Worm (Caenorhabditis elegans): ENCODE measurements around the gene sfxn-1.3.

sfxn-1.3 gene

DNA sequence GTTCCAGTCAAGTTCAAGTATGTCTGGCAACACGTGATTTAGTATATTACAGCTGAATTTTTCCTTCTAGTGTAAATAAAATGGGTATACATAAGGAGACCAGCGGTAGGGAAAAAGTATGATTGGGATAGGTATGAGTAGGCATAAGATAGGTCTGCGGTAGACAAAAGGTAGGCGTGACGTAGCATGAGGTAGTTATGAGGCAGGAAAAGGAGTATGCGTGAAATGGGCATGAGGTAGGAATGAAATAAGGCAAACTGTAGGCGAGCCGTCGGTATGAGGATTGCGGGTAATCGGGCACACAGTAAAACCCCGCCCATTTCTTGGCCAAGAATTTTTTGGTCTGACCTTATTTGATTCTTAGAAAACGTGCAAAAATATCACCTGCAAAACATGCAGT, 5.2 kb upstream of the sfxn-1.3 start:
- TF ChIP-seq hlh-4 (tag; optimal IDR thresholded peaks at IDR 0.05) (peak; percentile 95), zag-1 (tag; optimal IDR thresholded peaks at IDR 0.05) (no peak)

DNA sequence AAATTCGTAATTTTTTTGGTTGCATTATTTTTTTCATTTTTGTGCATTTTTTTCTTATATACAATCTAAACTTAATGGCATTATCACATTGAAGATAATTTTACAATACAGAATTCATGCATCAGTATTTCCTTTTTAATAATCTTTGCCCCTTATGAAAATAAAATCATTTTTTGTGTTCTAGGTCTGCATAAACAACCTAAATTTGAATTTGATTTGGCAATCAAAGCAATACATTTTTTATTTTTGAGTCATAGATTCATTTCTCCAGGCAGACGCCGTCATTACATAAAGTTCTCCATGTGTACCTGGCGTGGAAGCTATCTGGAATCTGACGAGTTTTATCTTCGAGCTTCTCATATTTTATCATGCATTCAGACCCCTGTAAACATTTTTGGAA, 4.8 kb upstream of the sfxn-1.3 start, which contains the start of gene srh-140:
TSS of gene srh-140 (plus strand) at position 301 of the 400 bp plus-strand sequence.
- TF ChIP-seq dpl-1 (GFP tag; optimal IDR thresholded peaks at IDR 0.05), result no peak
- TF ChIP-seq mab-9 (GFP tag; IDR thresholded peaks at IDR 0.05), result no peak
- TF ChIP-seq ama-1 (optimal IDR thresholded peaks at IDR 0.05), result no peak
- TF ChIP-seq alr-1 (tag; optimal IDR thresholded peaks at IDR 0.05; ENCODE audit: borderline replicate concordance), result no peak
- no peak for TF ChIP-seq elt-3 (tag; optimal IDR thresholded peaks at IDR 0.05)
- TF ChIP-seq lin-39 (tag; optimal IDR thresholded peaks at IDR 0.05), result no peak
- TF ChIP-seq pax-3 (tag; optimal IDR thresholded peaks at IDR 0.05), result no peak
- TF ChIP-seq sox-4 (tag; optimal IDR thresholded peaks at IDR 0.05), result no peak
- TF ChIP-seq snu-23 (GFP tag; optimal IDR thresholded peaks at IDR 0.05), result no peak
- no peak for TF ChIP-seq ceh-90 (tag; optimal IDR thresholded peaks at IDR 0.05)
- TF ChIP-seq zag-1 (tag; optimal IDR thresholded peaks at IDR 0.05), result no peak
- TF ChIP-seq egl-13 (tag; optimal IDR thresholded peaks at IDR 0.05), result no peak
- TF ChIP-seq unc-98 (GFP tag; IDR thresholded peaks at IDR 0.05), result no peak

DNA sequence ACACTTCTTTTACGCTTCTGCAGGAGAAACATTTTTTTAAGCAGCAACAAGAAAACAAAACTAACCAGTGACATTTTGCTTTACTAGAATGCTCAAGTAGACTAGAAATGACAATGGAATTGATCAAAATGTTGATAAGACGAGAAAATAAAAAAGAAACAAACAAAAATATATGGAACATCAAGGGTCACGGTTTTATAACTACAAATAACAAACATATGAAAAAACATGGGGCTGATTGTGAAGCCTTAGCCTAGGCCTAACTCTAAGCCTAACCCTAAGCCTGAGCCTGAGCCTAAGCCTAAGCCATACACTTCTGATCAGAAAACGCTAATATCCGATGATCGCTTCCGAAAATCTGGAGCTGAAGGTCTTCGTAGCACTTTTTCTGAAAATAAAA, 3.8 kb downstream of the sfxn-1.3 start, which contains the start of gene Y6E2A.10:
TSS of gene Y6E2A.10 (minus strand) at position 101 of the 400 bp plus-strand sequence.
- TF ChIP-seq unc-98 (GFP tag; IDR thresholded peaks at IDR 0.05) (no peak), nhr-77 (tag; optimal IDR thresholded peaks at IDR 0.05) (no peak), nhr-47 (tag; optimal IDR thresholded peaks at IDR 0.05) (no peak), grh-1 (GFP tag; IDR thresholded peaks at IDR 0.05) (no peak), isw-1 (GFP tag; IDR thresholded peaks at IDR 0.05) (no peak), ama-1 (optimal IDR thresholded peaks at IDR 0.05) (no peak), egl-13 (tag; optimal IDR thresholded peaks at IDR 0.05) (no peak), C04F5.9 (tag; optimal IDR thresholded peaks at IDR 0.05) (no peak), hlh-17 (GFP tag; optimal IDR thresholded peaks at IDR 0.05; ENCODE audit: borderline replicate concordance) (no peak), mab-9 (GFP tag; IDR thresholded peaks at IDR 0.05) (no peak)

DNA sequence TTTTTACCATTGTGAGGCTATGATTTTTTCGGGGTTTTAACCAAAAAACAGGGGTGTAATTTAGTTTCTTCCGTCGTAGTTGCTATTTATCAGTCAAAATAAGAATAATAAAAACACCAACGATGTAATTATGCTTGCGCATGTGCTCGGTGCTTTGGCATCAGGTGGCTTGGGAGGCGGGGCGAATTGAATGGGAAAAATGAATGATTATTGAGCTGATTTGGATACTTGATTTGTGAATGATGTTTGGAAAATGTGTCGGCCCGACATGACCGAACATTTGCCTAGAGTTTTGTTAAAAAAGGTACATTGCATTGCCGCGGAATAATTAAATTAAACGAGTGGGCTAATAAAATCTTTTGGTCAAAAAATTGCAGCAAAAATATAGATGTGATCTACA, 5.6 kb downstream of the sfxn-1.3 start, which contains the start of gene str-38:
TSS of gene str-38 (minus strand) at position 101 of the 400 bp plus-strand sequence.
- TF ChIP-seq mab-9 (GFP tag; IDR thresholded peaks at IDR 0.05) (no peak), nhr-71 (tag; optimal IDR thresholded peaks at IDR 0.05) (no peak)

DNA sequence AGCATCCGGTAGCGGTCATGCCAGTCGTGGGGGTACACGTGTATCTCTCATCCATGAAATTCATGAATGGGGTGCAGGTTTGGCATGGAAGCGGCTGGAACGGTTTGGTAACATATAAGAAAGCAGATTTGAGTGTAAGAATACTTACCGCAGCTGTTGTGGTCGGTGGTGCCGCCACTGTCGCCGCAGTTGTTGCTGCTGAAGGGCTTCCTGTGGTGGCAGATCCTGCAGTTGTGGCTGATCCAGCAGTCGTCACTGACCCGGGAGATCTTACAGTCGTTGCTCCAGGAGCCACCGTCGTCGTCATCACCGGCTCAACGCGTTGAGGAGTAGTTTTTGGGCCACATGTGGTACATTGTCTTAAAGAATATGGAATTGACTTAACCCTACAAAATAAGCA, 6.4 kb downstream of the sfxn-1.3 start:
- no peak for TF ChIP-seq nhr-19 (GFP tag; conservative IDR thresholded peaks at IDR 0.05)
- TF ChIP-seq nhr-12 (tag; optimal IDR thresholded peaks at IDR 0.05), result no peak
- TF ChIP-seq zip-4 (GFP tag; optimal IDR thresholded peaks at IDR 0.05), result no peak
- no peak for TF ChIP-seq snu-23 (GFP tag; optimal IDR thresholded peaks at IDR 0.05)
- TF ChIP-seq nhr-20 (tag; optimal IDR thresholded peaks at IDR 0.05), result no peak
- no peak for TF ChIP-seq isw-1 (GFP tag; IDR thresholded peaks at IDR 0.05)
- TF ChIP-seq aly-2 (tag; optimal IDR thresholded peaks at IDR 0.05), result no peak

DNA sequence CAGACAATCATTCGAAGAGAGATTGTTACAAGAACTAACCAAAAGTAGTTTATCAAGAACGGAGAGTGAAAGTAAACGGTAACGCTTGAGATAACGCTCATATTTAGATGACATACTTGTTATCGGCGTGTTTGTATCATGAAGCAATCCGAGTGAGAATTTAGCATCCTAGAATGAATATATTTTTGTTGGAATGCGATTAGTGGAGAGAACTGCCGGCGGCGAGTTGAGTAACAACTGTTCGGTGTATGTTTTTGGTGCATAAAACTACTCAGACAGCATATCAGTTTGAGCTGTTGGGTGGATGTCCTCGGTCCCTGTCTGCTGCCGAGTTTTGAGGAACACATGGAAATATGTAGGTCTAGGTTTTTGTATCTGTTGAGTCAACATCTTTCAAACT, 6.9 kb downstream of the sfxn-1.3 start, which contains the start of gene T23D5.3:
TSS of gene T23D5.3 (minus strand) at position 101 of the 400 bp plus-strand sequence.
- TF ChIP-seq fkh-4 (tag; optimal IDR thresholded peaks at IDR 0.05; ENCODE audit: borderline replicate concordance) (no peak), ceh-8 (GFP tag; optimal IDR thresholded peaks at IDR 0.05) (no peak), nhr-47 (tag; optimal IDR thresholded peaks at IDR 0.05) (no peak), nhr-71 (tag; optimal IDR thresholded peaks at IDR 0.05) (no peak), unc-30 (tag; optimal IDR thresholded peaks at IDR 0.05) (no peak), grh-1 (GFP tag; IDR thresholded peaks at IDR 0.05) (no peak), mef-2 (tag; optimal IDR thresholded peaks at IDR 0.05) (no peak), dpl-1 (GFP tag; optimal IDR thresholded peaks at IDR 0.05) (no peak), isw-1 (GFP tag; IDR thresholded peaks at IDR 0.05) (no peak), nhr-77 (tag; optimal IDR thresholded peaks at IDR 0.05) (no peak), rnt-1 (tag; optimal IDR thresholded peaks at IDR 0.05) (no peak), nhr-237 (tag; optimal IDR thresholded peaks at IDR 0.05) (no peak), nhr-11 (tag; optimal IDR thresholded peaks at IDR 0.05) (no peak), mdl-1 (tag; optimal IDR thresholded peaks at IDR 0.05) (no peak), swsn-7 (tag; optimal IDR thresholded peaks at IDR 0.05) (no peak), pax-3 (tag; optimal IDR thresholded peaks at IDR 0.05) (no peak), ztf-4 (tag; optimal IDR thresholded peaks at IDR 0.05) (no peak), egl-13 (tag; optimal IDR thresholded peaks at IDR 0.05) (no peak)
